Worm (Caenorhabditis elegans) whole organism, late embryonic: ENCODE data around the gene aexr-1.

Experiments used
- F13H6.1 ChIP-seq: sonication (generic microtip); optimal IDR thresholded peaks from 2 replicates; lab custom pipeline; 2016; ENCODE audit warnings: missing genetic modification characterization, missing compliant biosample characterization
- T23F11.4 ChIP-seq: fragments of 200-800 bp; sonication (Bioruptor generic); optimal IDR thresholded peaks from 2 replicates; lab custom pipeline; 2018; ENCODE audit warnings: mild to moderate bottlenecking, missing genetic modification characterization, missing compliant biosample characterization
- ceh-19 ChIP-seq: fragments of 200-800 bp; sonication (Bioruptor generic); optimal IDR thresholded peaks from 2 replicates; lab custom pipeline; 2018; ENCODE audit warnings: mild to moderate bottlenecking, missing genetic modification characterization, missing compliant biosample characterization
- ceh-48 ChIP-seq: sonication (generic microtip); optimal IDR thresholded peaks from 2 replicates; lab custom pipeline; 2016; ENCODE audit warnings: missing genetic modification characterization, inconsistent platforms, missing compliant biosample characterization
- elt-2 ChIP-seq: sonication (generic microtip); optimal IDR thresholded peaks from 2 replicates; lab custom pipeline; 2016; ENCODE audit warnings: missing genetic modification reagents, missing genetic modification characterization, missing compliant biosample characterization
- fkh-10 ChIP-seq: fragments of 150-350 bp; optimal IDR thresholded peaks from 2 replicates; lab custom pipeline; 2014; ENCODE audit warnings: missing biosample characterization, missing genetic modification reagents, missing genetic modification characterization
- hlh-15 ChIP-seq: sonication (generic microtip); optimal IDR thresholded peaks from 2 replicates; lab custom pipeline; 2016; ENCODE audit warnings: missing genetic modification characterization, missing compliant biosample characterization
- hlh-8 ChIP-seq: sonication (generic microtip); optimal IDR thresholded peaks from 2 replicates; lab custom pipeline; 2016; ENCODE audit warnings: missing genotype, missing genetic modification characterization, missing compliant biosample characterization
- madf-2 ChIP-seq: sonication (generic microtip); optimal IDR thresholded peaks from 2 replicates; lab custom pipeline; 2017; ENCODE audit warnings: missing genetic modification characterization, missing compliant biosample characterization
- nhr-11 ChIP-seq: fragments of 150-350 bp; optimal IDR thresholded peaks from 2 replicates; lab custom pipeline; 2014; ENCODE audit warnings: missing biosample characterization, missing genetic modification characterization

DNA sequence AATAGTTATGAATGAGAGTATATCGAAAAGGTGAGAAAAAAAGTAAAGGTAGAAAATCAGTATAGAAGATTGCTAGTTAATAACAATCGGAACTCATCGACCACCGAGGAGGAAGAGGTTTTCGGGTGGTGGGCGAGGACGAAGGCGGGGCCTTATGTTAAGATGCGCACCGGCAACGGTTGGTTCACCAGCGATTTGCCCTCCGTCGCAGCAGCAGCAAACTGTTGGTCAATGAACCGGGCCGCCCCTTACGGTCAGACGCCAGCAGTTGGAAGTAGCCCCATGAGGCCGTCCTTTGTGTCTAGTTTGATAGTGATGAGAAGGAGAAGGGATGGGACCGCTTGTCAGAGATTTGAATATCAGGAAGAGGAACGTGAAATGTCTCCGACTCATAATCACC, 33.8 kb upstream of the aexr-1 start, which contains the start of gene nhr-137:
- no peak for TF ChIP-seq ceh-19 (GFP tag; lab: Kevin White, UChicago)
- TF ChIP-seq hlh-15 = no peak
- TF ChIP-seq hlh-8 (tag; lab: Kevin White, UChicago) = no peak
- TF ChIP-seq ceh-48 (tag; lab: Kevin White, UChicago) = no peak
- no peak for TF ChIP-seq elt-2
- no peak for TF ChIP-seq nhr-11 (tag; lab: Kevin White, UChicago)
- TF ChIP-seq fkh-10 (GFP tag; lab: Kevin White, UChicago) = no peak
- TF ChIP-seq T23F11.4 (GFP tag; lab: Kevin White, UChicago) = no peak
- TF ChIP-seq madf-2 = no peak
- no peak for TF ChIP-seq F13H6.1 (tag; lab: Kevin White, UChicago)
